Fruit fly (Drosophila melanogaster): ENCODE measurements around the gene Wnt5.

Gene Wnt5

DNA sequence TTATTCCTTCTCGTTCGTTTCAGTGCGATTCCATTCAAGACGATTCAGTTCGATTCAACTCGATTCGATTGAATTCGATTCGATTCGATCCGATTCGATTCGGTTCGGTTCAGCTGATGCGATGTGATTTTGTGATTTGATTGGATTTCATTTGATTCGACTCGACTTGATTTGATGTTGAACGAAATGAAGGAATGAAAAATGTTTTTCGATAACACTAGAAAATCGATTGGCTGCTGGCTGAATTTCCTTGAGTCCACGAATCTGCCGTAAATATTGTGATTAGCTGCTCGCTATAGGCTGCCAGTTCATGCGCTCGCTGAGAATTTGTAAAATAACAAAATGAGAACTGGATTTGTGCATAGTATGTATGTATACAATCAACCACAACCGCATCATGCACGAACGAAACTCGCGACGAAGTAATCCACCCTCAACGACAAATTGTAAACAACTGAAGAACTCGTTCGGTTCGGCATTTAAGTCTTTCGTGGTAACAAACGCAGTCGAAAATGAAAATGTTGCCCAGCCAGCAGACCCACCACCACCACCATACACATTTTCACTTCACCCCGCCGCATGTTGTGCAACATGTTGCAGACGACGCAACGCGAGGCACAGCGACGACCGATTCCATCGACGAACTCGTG is at the start of gene Wnt5 (continued):
- TF ChIP-seq nmo (GFP tag; optimal IDR thresholded peaks at IDR 0.05), result no peak
- TF ChIP-seq CG17328 (GFP tag; IDR thresholded peaks at IDR 0.05), result 0 out of 2 replicates have a peak, but pooled peaks have one; percentile 6
- peak; percentile 92 for TF ChIP-seq Deaf1 (tag; optimal IDR thresholded peaks at IDR 0.05)
- TF ChIP-seq CG33557 (GFP tag; optimal IDR thresholded peaks at IDR 0.05), result no peak
- TF ChIP-seq Chrac-16 (GFP tag; optimal IDR thresholded peaks at IDR 0.05), result no peak
- no peak for TF ChIP-seq MBD-R2 (GFP tag; IDR thresholded peaks at IDR 0.05)
- TF ChIP-seq vfl (GFP tag; optimal IDR thresholded peaks at IDR 0.05), result no peak
- TF ChIP-seq Sox102F (GFP tag; optimal IDR thresholded peaks at IDR 0.05), result no peak
- no peak for TF ChIP-seq emc (GFP tag; optimal IDR thresholded peaks at IDR 0.05)
- no peak for TF ChIP-seq chn (GFP tag; optimal IDR thresholded peaks at IDR 0.05)
- TF ChIP-seq cad (GFP tag; optimal IDR thresholded peaks at IDR 0.05), result no peak
- TF ChIP-seq fd64A (GFP tag; optimal IDR thresholded peaks at IDR 0.05), result no peak
- TF ChIP-seq CG9609 (GFP tag; optimal IDR thresholded peaks at IDR 0.05), result no peak
- TF ChIP-seq CG10321 (GFP tag; IDR thresholded peaks at IDR 0.05), result no peak
- no peak for TF ChIP-seq CG9727 (GFP tag; optimal IDR thresholded peaks at IDR 0.05)
- no peak for TF ChIP-seq CG14014 (GFP tag; IDR thresholded peaks at IDR 0.05)
- TF ChIP-seq Mes4 (GFP tag; optimal IDR thresholded peaks at IDR 0.05), result no peak
- no peak for TF ChIP-seq CG2875 (GFP tag; optimal IDR thresholded peaks at IDR 0.05)
- peak; percentile 37 for TF ChIP-seq CG17829 (tag; optimal IDR thresholded peaks at IDR 0.05)
- no peak for TF ChIP-seq toy (GFP tag; IDR thresholded peaks at IDR 0.05)
- no peak for TF ChIP-seq Rx (GFP tag; IDR thresholded peaks at IDR 0.05)
- no peak for TF ChIP-seq Hmx (GFP tag; optimal IDR thresholded peaks at IDR 0.05)
- no peak for TF ChIP-seq CG9876 (GFP tag; optimal IDR thresholded peaks at IDR 0.05)
- no peak for TF ChIP-seq klu (GFP tag; IDR thresholded peaks at IDR 0.05)
- no peak for TF ChIP-seq caup (GFP tag; optimal IDR thresholded peaks at IDR 0.05; ENCODE audit: severe bottlenecking)
- no peak for TF ChIP-seq lab (GFP tag; optimal IDR thresholded peaks at IDR 0.05)
- no peak for TF ChIP-seq twi (tag; optimal IDR thresholded peaks at IDR 0.05)
- TF ChIP-seq dm (GFP tag; optimal IDR thresholded peaks at IDR 0.05), result no peak
- TF ChIP-seq tx (GFP tag; optimal IDR thresholded peaks at IDR 0.05), result no peak
- no peak for TF ChIP-seq CG10366 (GFP tag; IDR thresholded peaks at IDR 0.05)
- peak; percentile 37 for TF ChIP-seq CG2712 (tag; optimal IDR thresholded peaks at IDR 0.05)
- no peak for TF ChIP-seq bab2 (GFP tag; optimal IDR thresholded peaks at IDR 0.05)
- no peak for TF ChIP-seq ase (GFP tag; IDR thresholded peaks at IDR 0.05)
- no peak for TF ChIP-seq CG14667 (GFP tag; IDR thresholded peaks at IDR 0.05)
- no peak for TF ChIP-seq eve (GFP tag; optimal IDR thresholded peaks at IDR 0.05)
- TF ChIP-seq disco-r (GFP tag; optimal IDR thresholded peaks at IDR 0.05), result no peak
- TF ChIP-seq Dp (GFP tag; optimal IDR thresholded peaks at IDR 0.05), result no peak
- TF ChIP-seq CG42726 (GFP tag; IDR thresholded peaks at IDR 0.05; ENCODE audit: partially characterized antibody), result no peak
- TF ChIP-seq vvl (GFP tag; IDR thresholded peaks at IDR 0.05), result peak; percentile 68; the same call in 1 of the 2 replicates
- TF ChIP-seq ttk (GFP tag; IDR thresholded peaks at IDR 0.05), result no peak
- TF ChIP-seq Max (GFP tag; optimal IDR thresholded peaks at IDR 0.05), result peak; percentile 6
- 0 out of 2 replicates have a peak, but pooled peaks have one; percentile 26 for TF ChIP-seq amos (GFP tag; IDR thresholded peaks at IDR 0.05; ENCODE audit: partially characterized antibody)
- TF ChIP-seq CrebB (tag; optimal IDR thresholded peaks at IDR 0.05), result no peak
- no peak for TF ChIP-seq GATAe (GFP tag; conservative IDR thresholded peaks at IDR 0.05)
- no peak for TF ChIP-seq Dll (GFP tag; IDR thresholded peaks at IDR 0.05; ENCODE audit: partially characterized antibody)
- TF ChIP-seq CG32767 (GFP tag; IDR thresholded peaks at IDR 0.05), result peak; percentile 67; the same call in 1 of the 2 replicates
- TF ChIP-seq CG1792 (GFP tag; optimal IDR thresholded peaks at IDR 0.05), result no peak
- TF ChIP-seq CG34224 (GFP tag; IDR thresholded peaks at IDR 0.05; ENCODE audit: partially characterized antibody), result no peak
- TF ChIP-seq Hmr (GFP tag; optimal IDR thresholded peaks at IDR 0.05), result no peak
- no peak for TF ChIP-seq NfI (GFP tag; optimal IDR thresholded peaks at IDR 0.05)
- no peak for TF ChIP-seq CG14965 (GFP tag; optimal IDR thresholded peaks at IDR 0.05; ENCODE audit: borderline replicate concordance)

Measured in whole organism, embryonic.